Worm (Caenorhabditis elegans): Measurements from ENCODE around the gene asb-1.

The asb-1 gene

DNA sequence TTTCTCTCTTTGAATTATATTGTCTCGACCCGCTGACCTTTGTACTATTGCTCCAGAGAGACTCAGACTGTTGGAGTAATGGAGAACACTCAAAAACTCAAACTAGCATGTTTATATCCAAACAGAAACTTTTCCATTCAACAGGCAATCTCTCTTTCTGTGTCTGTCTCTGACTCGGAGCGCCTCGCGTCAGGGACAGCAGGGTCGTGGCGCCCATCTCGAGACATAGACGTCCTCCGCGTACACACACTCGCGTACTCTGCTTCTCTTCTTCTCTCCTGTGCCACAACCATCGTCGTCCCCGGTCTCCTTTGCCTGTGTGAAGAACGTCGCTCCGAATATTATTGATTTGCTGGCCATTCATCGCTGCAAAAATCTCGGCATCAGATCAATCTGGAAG, 43.7 kb downstream of the asb-1 start (continued):
- TF ChIP-seq nhr-67 (tag; optimal IDR thresholded peaks at IDR 0.05): no peak
- peak; percentile 87 for TF ChIP-seq lin-39 (tag; optimal IDR thresholded peaks at IDR 0.05)
- peak; percentile 94 for TF ChIP-seq pha-4 (tag; optimal IDR thresholded peaks at IDR 0.05)

DNA sequence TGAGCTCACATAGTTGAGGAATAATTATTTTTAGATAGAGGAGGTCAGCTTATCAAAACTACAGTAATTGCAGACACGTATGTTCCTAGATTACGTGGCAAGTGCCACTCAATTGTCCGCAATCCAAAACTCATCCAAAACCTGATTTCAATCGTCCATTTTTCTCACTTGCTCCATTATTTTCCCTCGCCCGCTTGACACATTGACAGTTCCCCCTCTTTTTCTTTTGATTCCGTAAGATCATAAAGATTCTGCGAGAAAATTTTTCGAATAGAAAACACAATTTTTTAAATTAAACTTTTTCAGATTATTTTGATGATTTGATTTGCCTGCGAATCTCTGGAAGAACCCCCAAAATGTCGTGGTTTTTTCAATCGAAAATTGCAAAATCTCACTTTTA, 46.9 kb downstream of the asb-1 start, which contains the start of gene M88.4:
Gene M88.4, plus strand, starts transcription at position 301 of the 400 bp plus-strand sequence.
- TF ChIP-seq eor-1 (tag; optimal IDR thresholded peaks at IDR 0.05) (no peak), nhr-23 (tag; optimal IDR thresholded peaks at IDR 0.05) (no peak), nhr-25 (tag; optimal IDR thresholded peaks at IDR 0.05) (no peak), hmg-11 (tag; optimal IDR thresholded peaks at IDR 0.05) (no peak), lsy-12 (tag; optimal IDR thresholded peaks at IDR 0.05) (no peak), snpc-4 (tag; optimal IDR thresholded peaks at IDR 0.05) (no peak), ceh-82 (tag; optimal IDR thresholded peaks at IDR 0.05) (no peak)

DNA sequence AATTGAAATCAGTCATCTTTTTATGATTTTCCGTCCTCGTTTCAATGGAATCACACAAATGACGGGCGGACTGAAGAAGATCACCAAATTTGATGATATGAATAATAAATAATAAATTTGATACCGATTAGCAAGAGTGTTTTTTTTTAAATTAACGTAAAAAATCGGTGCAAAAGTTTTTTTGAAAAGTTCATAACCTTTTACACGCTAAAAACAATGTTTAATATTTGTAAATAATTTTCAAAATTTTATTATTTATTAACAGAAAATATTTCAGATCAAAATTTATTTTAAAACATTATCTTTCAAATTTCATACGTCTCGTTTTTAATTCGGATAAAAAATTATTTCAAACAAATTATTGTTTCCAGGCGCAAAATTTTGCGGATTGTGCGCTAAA, 50.7 kb downstream of the asb-1 start, which contains the start of gene M88.3:
Gene M88.3, minus strand, starts transcription at position 101 of the 400 bp plus-strand sequence.
- no peak for TF ChIP-seq fkh-10 (GFP tag; optimal IDR thresholded peaks at IDR 0.05)
- TF ChIP-seq aly-2 (tag; optimal IDR thresholded peaks at IDR 0.05): no peak
- TF ChIP-seq sea-2 (GFP tag; optimal IDR thresholded peaks at IDR 0.05): no peak
- TF ChIP-seq hmg-11 (tag; optimal IDR thresholded peaks at IDR 0.05): no peak
- TF ChIP-seq R02D3.7 (tag; optimal IDR thresholded peaks at IDR 0.05): no peak
- no peak for TF ChIP-seq elt-2 (tag; optimal IDR thresholded peaks at IDR 0.05)
- no peak for TF ChIP-seq elt-3 (tag; optimal IDR thresholded peaks at IDR 0.05)
- TF ChIP-seq egl-27 (tag; optimal IDR thresholded peaks at IDR 0.05): no peak
- TF ChIP-seq ama-1 (optimal IDR thresholded peaks at IDR 0.05): no peak
- TF ChIP-seq unc-62 (GFP tag; optimal IDR thresholded peaks at IDR 0.05): no peak
- TF ChIP-seq ceh-82 (tag; optimal IDR thresholded peaks at IDR 0.05): no peak
